Worm (Caenorhabditis elegans) whole organism, L4 larva: ENCODE data around the gene srbc-50.

Source experiments
- F10B5.3 ChIP-seq: sonication (generic microtip); optimal IDR thresholded peaks from 2 replicates; lab custom pipeline; 2016; ENCODE audit warnings: mild to moderate bottlenecking, missing genetic modification characterization, missing compliant biosample characterization
- F44E2.7 ChIP-seq: fragments of 200-800 bp; sonication (Bioruptor generic); IDR thresholded peaks from 2 replicates; pipeline ENCODE4 v2.1.2; 2022; ENCODE audit warnings: missing genetic modification characterization, missing compliant biosample characterization
- Y48G9A.11 ChIP-seq: fragments of 200-800 bp; sonication (Bioruptor generic); IDR thresholded peaks from 2 replicates; pipeline ENCODE4 v1.3.6; 2022; ENCODE audit warnings: missing genetic modification reagents, missing genetic modification characterization, missing compliant biosample characterization
- egl-27 ChIP-seq: sonication (generic microtip); optimal IDR thresholded peaks from 3 replicates; lab custom pipeline; 2017; ENCODE audit warnings: missing biosample characterization, missing genetic modification reagents, missing genetic modification characterization
- fos-1 ChIP-seq: fragments of 150-350 bp; optimal IDR thresholded peaks from 2 replicates; lab custom pipeline; 2014; ENCODE audit warnings: missing biosample characterization, missing genetic modification characterization
- hlh-11 ChIP-seq: fragments of 200-800 bp; sonication (Bioruptor generic); optimal IDR thresholded peaks from 2 replicates; lab custom pipeline; 2018; ENCODE audit warnings: mild to moderate bottlenecking, missing genetic modification characterization, missing compliant biosample characterization
- lin-1 ChIP-seq: fragments of 200-800 bp; sonication (Bioruptor generic); IDR thresholded peaks from 2 replicates; pipeline ENCODE4 v1.3.6; 2022; ENCODE audit warnings: missing genetic modification reagents, missing genetic modification characterization, missing compliant biosample characterization
- lin-13 ChIP-seq: fragments of 150-350 bp; optimal IDR thresholded peaks from 2 replicates; lab custom pipeline; 2014; ENCODE audit warnings: missing biosample characterization, missing genetic modification reagents, missing genetic modification characterization
- lin-15B ChIP-seq: fragments of 150-350 bp; sonication (generic microtip); optimal IDR thresholded peaks from 3 replicates; lab custom pipeline; 2014; ENCODE audit warnings: missing biosample characterization, missing genetic modification characterization
- nhr-76 ChIP-seq: fragments of 150-350 bp; optimal IDR thresholded peaks from 2 replicates; lab custom pipeline; 2014; ENCODE audit warnings: missing biosample characterization, missing genetic modification characterization
- pqm-1 ChIP-seq: sonication (generic microtip); optimal IDR thresholded peaks from 2 replicates; lab custom pipeline; 2017; ENCODE audit warnings: missing biosample characterization, missing genetic modification characterization
- sdz-12 ChIP-seq: fragments of 200-800 bp; sonication (Bioruptor generic); optimal IDR thresholded peaks from 2 replicates; lab custom pipeline; 2018; ENCODE audit warnings: mild to moderate bottlenecking, missing genetic modification characterization, missing compliant biosample characterization
- set-16 ChIP-seq: fragments of 200-800 bp; sonication (Bioruptor generic); IDR thresholded peaks from 2 replicates; pipeline ENCODE4 v1.3.6; 2022; ENCODE audit warnings: missing genetic modification reagents, missing genetic modification characterization, missing compliant biosample characterization
- spr-1 ChIP-seq: sonication (generic microtip); optimal IDR thresholded peaks from 2 replicates; lab custom pipeline; 2016; ENCODE audit warnings: mild to moderate bottlenecking, missing genetic modification characterization, missing compliant biosample characterization

DNA sequence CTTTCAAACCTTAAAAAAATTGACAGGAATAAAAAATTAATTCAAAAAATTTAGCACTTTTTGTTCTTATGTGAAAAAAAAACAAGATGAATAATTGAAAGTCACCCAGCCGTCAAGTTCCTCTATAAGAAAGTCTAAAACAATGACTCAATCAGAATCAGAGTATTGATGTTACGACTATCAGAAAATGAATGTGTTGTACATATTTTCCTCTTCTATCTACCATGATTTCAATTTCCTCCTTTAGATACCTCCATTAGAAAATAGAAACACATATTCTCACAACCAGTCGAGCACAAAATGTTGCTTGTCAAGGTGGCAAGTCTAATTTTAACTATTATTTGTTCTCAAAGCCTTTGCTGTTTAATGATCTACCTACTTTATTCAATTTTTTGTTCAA is 4.8 kb downstream of the srbc-50 start, which contains the start of gene srbc-48:
- no peak for TF ChIP-seq egl-27 (tag; lab: Kevin White, UChicago)
- no peak for TF ChIP-seq sdz-12 (GFP tag; lab: Kevin White, UChicago)
- TF ChIP-seq set-16 (GFP tag; lab: Robert Waterston, UW) = no peak
- TF ChIP-seq lin-13 (GFP tag; lab: Kevin White, UChicago) = no peak
- TF ChIP-seq F44E2.7 = no peak
- no peak for TF ChIP-seq Y48G9A.11 (GFP tag; lab: Robert Waterston, UW)
- no peak for TF ChIP-seq pqm-1
- no peak for TF ChIP-seq F10B5.3 (tag; lab: Kevin White, UChicago)
- no peak for TF ChIP-seq fos-1
- no peak for TF ChIP-seq spr-1 (tag; lab: Kevin White, UChicago)
- no peak for TF ChIP-seq lin-1 (GFP tag; lab: Robert Waterston, UW)
- no peak for TF ChIP-seq hlh-11
- TF ChIP-seq nhr-76 (tag; lab: Kevin White, UChicago) = no peak
- TF ChIP-seq lin-15B (tag; lab: Kevin White, UChicago) = no peak
